Worm (Caenorhabditis elegans) whole organism, L4/young adult: ENCODE results near the gene Y38H6C.25.

Experiments used
- W03F9.2 ChIP-seq: fragments of 150-350 bp; optimal IDR thresholded peaks from 2 replicates; lab custom pipeline; 2014; ENCODE audit warnings: missing biosample characterization, missing genetic modification characterization
- him-1 ChIP-seq: sonication (generic microtip); optimal IDR thresholded peaks from 2 replicates; lab custom pipeline; 2016; ENCODE audit warnings: missing genotype, missing genetic modification reagents, missing genetic modification characterization, missing compliant biosample characterization

DNA sequence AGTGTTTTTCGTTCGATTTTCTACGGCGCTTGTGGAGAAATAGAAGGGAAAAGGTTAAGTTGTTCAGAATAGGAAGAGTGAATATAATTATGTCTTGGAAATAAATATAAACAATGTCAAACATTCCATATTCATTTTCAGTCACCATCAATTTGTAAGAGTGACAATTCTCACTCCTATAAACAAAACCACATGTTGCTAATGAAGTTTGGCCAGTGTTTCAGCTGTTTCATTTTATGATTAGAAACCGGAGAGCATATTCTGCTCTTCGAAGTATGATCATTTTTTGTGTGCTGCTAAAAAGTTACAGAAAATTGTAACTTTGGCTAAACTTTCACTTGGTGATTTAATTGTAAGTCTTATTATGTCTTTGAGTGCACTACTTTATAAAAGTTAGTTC is 36.1 kb downstream of the Y38H6C.25 start, which contains the start of gene Y38H6C.21:
- no peak for TF ChIP-seq him-1 (tag; lab: Kevin White, UChicago)
- TF ChIP-seq W03F9.2 = no peak
